Worm (Caenorhabditis elegans) whole organism, L2 larva: ENCODE measurements around the gene C51E3.9.

Experiments used
- R02D3.7 ChIP-seq: fragments of 150-350 bp; optimal IDR thresholded peaks from 2 replicates; lab custom pipeline; 2014; ENCODE audit warnings: missing biosample characterization, missing genetic modification characterization
- Y55F3AM.14 ChIP-seq: fragments of 200-800 bp; sonication (Bioruptor generic); optimal IDR thresholded peaks from 2 replicates; lab custom pipeline; 2018; ENCODE audit warnings: mild to moderate bottlenecking, missing genetic modification characterization, missing compliant biosample characterization
- ZK546.5 ChIP-seq: sonication (generic microtip); optimal IDR thresholded peaks from 2 replicates; lab custom pipeline; 2017; ENCODE audit warnings: missing biosample characterization, missing genetic modification characterization
- aly-2 ChIP-seq: fragments of 150-350 bp; optimal IDR thresholded peaks from 2 replicates; lab custom pipeline; 2014; ENCODE audit warnings: missing biosample characterization, missing genetic modification characterization
- ama-1 ChIP-seq: fragments of 150-350 bp; optimal IDR thresholded peaks from 2 replicates; lab custom pipeline; 2018; ENCODE audit warnings: inconsistent platforms
- blmp-1 ChIP-seq: sonication (generic microtip); optimal IDR thresholded peaks from 2 replicates; lab custom pipeline; 2017; ENCODE audit warnings: missing genetic modification characterization, mild to moderate bottlenecking, missing compliant biosample characterization, antibody characterized with exemption, moderate library complexity; ENCODE audit not compliant: insufficient read depth
- crh-2 ChIP-seq: sonication (generic microtip); optimal IDR thresholded peaks from 2 replicates; lab custom pipeline; 2017; ENCODE audit warnings: missing biosample characterization, missing genetic modification characterization
- egl-27 ChIP-seq: sonication (generic microtip); optimal IDR thresholded peaks from 3 replicates; lab custom pipeline; 2017; ENCODE audit warnings: missing biosample characterization, missing genetic modification reagents, missing genetic modification characterization
- elt-1 ChIP-seq: fragments of 150-350 bp; optimal IDR thresholded peaks from 2 replicates; lab custom pipeline; 2014; ENCODE audit warnings: missing biosample characterization, missing genetic modification characterization
- fos-1 ChIP-seq: fragments of 150-350 bp; optimal IDR thresholded peaks from 2 replicates; lab custom pipeline; 2014; ENCODE audit warnings: missing biosample characterization, missing genetic modification characterization
- gmeb-1 ChIP-seq: fragments of 150-350 bp; optimal IDR thresholded peaks from 2 replicates; lab custom pipeline; 2014; ENCODE audit warnings: missing biosample characterization, missing genetic modification characterization
- lin-11 ChIP-seq: fragments of 150-350 bp; sonication (generic microtip); optimal IDR thresholded peaks from 2 replicates; lab custom pipeline; 2014; ENCODE audit warnings: missing biosample characterization, missing genetic modification characterization, inconsistent platforms, mixed read lengths
- lin-13 ChIP-seq: fragments of 150-350 bp; optimal IDR thresholded peaks from 2 replicates; lab custom pipeline; 2014; ENCODE audit warnings: missing biosample characterization, missing genetic modification reagents, missing genetic modification characterization
- mab-5 ChIP-seq: fragments of 150-350 bp; optimal IDR thresholded peaks from 2 replicates; lab custom pipeline; 2014; ENCODE audit warnings: missing biosample characterization, missing genetic modification characterization
- mdl-1 ChIP-seq, 2 experiments: fragments of 150-350 bp in 1 of 2; sonication (generic microtip) in 1 of 2; optimal IDR thresholded peaks; 2 replicates each; lab custom pipeline; 2017; ENCODE audit warnings: missing biosample characterization in 2 of 2, missing genetic modification characterization in 2 of 2
- nhr-10 ChIP-seq: sonication (generic microtip); optimal IDR thresholded peaks from 2 replicates; lab custom pipeline; 2017; ENCODE audit warnings: missing biosample characterization, missing genetic modification characterization
- nhr-11 ChIP-seq: fragments of 150-350 bp; optimal IDR thresholded peaks from 2 replicates; lab custom pipeline; 2014; ENCODE audit warnings: missing biosample characterization, missing genetic modification characterization
- nhr-12 ChIP-seq: fragments of 150-350 bp; optimal IDR thresholded peaks from 2 replicates; lab custom pipeline; 2014; ENCODE audit warnings: missing biosample characterization, missing genetic modification characterization
- nhr-129 ChIP-seq: fragments of 150-350 bp; optimal IDR thresholded peaks from 2 replicates; lab custom pipeline; 2014; ENCODE audit warnings: missing biosample characterization, missing genetic modification characterization
- nhr-21 ChIP-seq: fragments of 150-350 bp; optimal IDR thresholded peaks from 2 replicates; lab custom pipeline; 2014; ENCODE audit warnings: missing biosample characterization, missing genetic modification characterization
- nhr-23 ChIP-seq: fragments of 150-350 bp; optimal IDR thresholded peaks from 2 replicates; lab custom pipeline; 2014; ENCODE audit warnings: missing biosample characterization, missing genetic modification reagents, missing genetic modification characterization
- nhr-237 ChIP-seq: fragments of 150-350 bp; optimal IDR thresholded peaks from 2 replicates; lab custom pipeline; 2014; ENCODE audit warnings: missing biosample characterization, missing genetic modification characterization
- nhr-25 ChIP-seq: fragments of 150-350 bp; sonication (generic microtip); optimal IDR thresholded peaks from 3 replicates; lab custom pipeline; 2014; ENCODE audit warnings: missing biosample characterization, missing genetic modification characterization
- nhr-6 ChIP-seq: fragments of 150-350 bp; optimal IDR thresholded peaks from 2 replicates; lab custom pipeline; 2014; ENCODE audit warnings: missing biosample characterization, missing genetic modification characterization
- nhr-77 ChIP-seq: fragments of 150-350 bp; optimal IDR thresholded peaks from 2 replicates; lab custom pipeline; 2014; ENCODE audit warnings: missing biosample characterization, missing genetic modification characterization
- peb-1 ChIP-seq: fragments of 150-350 bp; optimal IDR thresholded peaks from 2 replicates; lab custom pipeline; 2014; ENCODE audit warnings: missing biosample characterization, missing genetic modification characterization
- sem-4 ChIP-seq: fragments of 150-350 bp; optimal IDR thresholded peaks from 2 replicates; lab custom pipeline; 2014; ENCODE audit warnings: missing biosample characterization, missing genetic modification reagents, missing genetic modification characterization
- skn-1 ChIP-seq: sonication (generic microtip); optimal IDR thresholded peaks from 2 replicates; lab custom pipeline; 2017; ENCODE audit warnings: missing biosample characterization, missing genetic modification characterization
- sma-3 ChIP-seq: sonication (generic microtip); optimal IDR thresholded peaks from 2 replicates; lab custom pipeline; 2016; ENCODE audit warnings: missing genetic modification reagents, missing genetic modification characterization, missing compliant biosample characterization
- sma-9 ChIP-seq, 2 experiments: fragments of 150-350 bp in 1 of 2; sonication (generic microtip) in 1 of 2; optimal IDR thresholded peaks; 2 replicates each; lab custom pipeline; 2014 to 2016; ENCODE audit warnings: missing genetic modification characterization in 2 of 2, mild to moderate bottlenecking in 1 of 2, missing biosample characterization in 1 of 2, missing compliant biosample characterization in 1 of 2, missing genetic modification reagents in 1 of 2, moderate library complexity in 1 of 2
- snpc-4 ChIP-seq: fragments of 150-350 bp; optimal IDR thresholded peaks from 2 replicates; lab custom pipeline; 2014; ENCODE audit warnings: missing biosample characterization, missing genetic modification characterization
- unc-55 ChIP-seq: fragments of 150-350 bp; sonication (generic microtip); optimal IDR thresholded peaks from 3 replicates; lab custom pipeline; 2014; ENCODE audit warnings: missing biosample characterization, missing genetic modification reagents, missing genetic modification characterization
- unc-62 ChIP-seq: fragments of 150-350 bp; optimal IDR thresholded peaks from 2 replicates; lab custom pipeline; 2014; ENCODE audit warnings: missing biosample characterization, missing genetic modification reagents, missing genetic modification characterization
- zag-1 ChIP-seq: fragments of 150-350 bp; optimal IDR thresholded peaks from 2 replicates; lab custom pipeline; 2014; ENCODE audit warnings: missing biosample characterization, missing genetic modification characterization
- ztf-1 ChIP-seq: fragments of 200-800 bp; sonication (Bioruptor generic); conservative IDR thresholded peaks from 2 replicates; pipeline ENCODE4 v1.3.6; 2022; ENCODE audit warnings: missing genetic modification characterization, missing compliant biosample characterization
- ztf-11 ChIP-seq: sonication (generic microtip); optimal IDR thresholded peaks from 2 replicates; lab custom pipeline; 2017; ENCODE audit warnings: missing biosample characterization, missing genetic modification characterization
- ztf-4 ChIP-seq: fragments of 150-350 bp; optimal IDR thresholded peaks from 2 replicates; lab custom pipeline; 2014; ENCODE audit warnings: missing biosample characterization, missing genetic modification characterization

C51E3.9 gene

ce11 chrV:10153076-10153475 is 7.3 kb downstream of the C51E3.9 start:
- no peak for TF ChIP-seq nhr-129 (tag; lab: Kevin White, UChicago)
- TF ChIP-seq nhr-25 (tag; lab: Kevin White, UChicago), result no peak
- TF ChIP-seq elt-1 (tag; lab: Kevin White, UChicago), result no peak
- TF ChIP-seq fos-1 (tag; lab: Kevin White, UChicago), result no peak
- no peak for TF ChIP-seq nhr-21
- no peak for TF ChIP-seq zag-1 (tag; lab: Kevin White, UChicago)
- TF ChIP-seq nhr-237 (tag; lab: Kevin White, UChicago), result no peak
- no peak for TF ChIP-seq nhr-77
- TF ChIP-seq mab-5 (tag; lab: Kevin White, UChicago), result no peak
- no peak for TF ChIP-seq sma-3
- no peak for TF ChIP-seq egl-27 (tag; lab: Kevin White, UChicago)
- no peak for TF ChIP-seq unc-55 (GFP tag; lab: Kevin White, UChicago)
- TF ChIP-seq nhr-23 (tag; lab: Kevin White, UChicago), result no peak
- no peak for TF ChIP-seq nhr-6 (tag; lab: Kevin White, UChicago)
- TF ChIP-seq Y55F3AM.14 (GFP tag; lab: Kevin White, UChicago), result no peak
- TF ChIP-seq ztf-1 (GFP tag; lab: Robert Waterston, UW), result no peak
- no peak for TF ChIP-seq sem-4

DNA sequence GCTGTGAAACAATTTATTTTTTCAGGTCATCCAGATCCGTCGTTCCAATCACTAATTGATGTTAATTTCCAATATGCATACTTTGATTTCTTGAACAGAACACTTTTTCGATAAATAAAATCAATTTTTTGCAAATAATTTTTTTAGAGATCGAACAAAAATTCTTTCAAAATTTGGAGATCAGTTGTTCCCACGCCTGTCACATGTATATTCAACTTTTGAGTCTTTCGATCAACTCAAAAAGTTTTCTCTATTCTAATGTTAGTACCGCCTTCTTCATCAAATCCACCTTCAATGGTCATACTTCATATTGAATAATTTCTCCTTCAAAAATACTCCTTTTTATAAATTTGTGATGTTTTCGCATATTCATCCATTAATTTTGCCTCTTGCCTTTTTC is 8.9 kb downstream of the C51E3.9 start, which contains the start of gene srsx-29:
Gene srsx-29, plus strand, starts transcription at position 301 of the 400 bp plus-strand sequence.
- TF ChIP-seq nhr-21, result no peak
- TF ChIP-seq nhr-129 (tag; lab: Kevin White, UChicago), result no peak
- TF ChIP-seq sma-9 (GFP tag; optimal IDR thresholded peaks at IDR 0.05; lab: Kevin White, UChicago), result no peak
- TF ChIP-seq sma-9 (tag; optimal IDR thresholded peaks at IDR 0.05; lab: Kevin White, UChicago), result no peak
- TF ChIP-seq nhr-10 (tag; lab: Kevin White, UChicago), result no peak
- TF ChIP-seq nhr-25 (tag; lab: Kevin White, UChicago), result no peak
- TF ChIP-seq nhr-23 (tag; lab: Kevin White, UChicago), result no peak
- no peak for TF ChIP-seq blmp-1
- no peak for TF ChIP-seq Y55F3AM.14 (GFP tag; lab: Kevin White, UChicago)
- no peak for TF ChIP-seq gmeb-1 (tag; lab: Kevin White, UChicago)
- no peak for TF ChIP-seq ztf-11 (tag; lab: Kevin White, UChicago)
- TF ChIP-seq crh-2, result no peak
- TF ChIP-seq sma-3, result no peak
- no peak for TF ChIP-seq lin-13 (GFP tag; lab: Kevin White, UChicago)
- TF ChIP-seq lin-11 (tag; lab: Kevin White, UChicago), result no peak
- TF ChIP-seq aly-2 (tag; lab: Kevin White, UChicago), result no peak

ce11 chrV:10158528-10158927 is 12.8 kb downstream of the C51E3.9 start, which contains the start of gene srsx-30:
srsx-30 (plus strand) TSS chrV:10158828.
- TF ChIP-seq snpc-4 (tag; lab: Kevin White, UChicago) (no peak), nhr-25 (tag; lab: Kevin White, UChicago) (no peak), unc-55 (GFP tag; lab: Kevin White, UChicago) (no peak)

DNA sequence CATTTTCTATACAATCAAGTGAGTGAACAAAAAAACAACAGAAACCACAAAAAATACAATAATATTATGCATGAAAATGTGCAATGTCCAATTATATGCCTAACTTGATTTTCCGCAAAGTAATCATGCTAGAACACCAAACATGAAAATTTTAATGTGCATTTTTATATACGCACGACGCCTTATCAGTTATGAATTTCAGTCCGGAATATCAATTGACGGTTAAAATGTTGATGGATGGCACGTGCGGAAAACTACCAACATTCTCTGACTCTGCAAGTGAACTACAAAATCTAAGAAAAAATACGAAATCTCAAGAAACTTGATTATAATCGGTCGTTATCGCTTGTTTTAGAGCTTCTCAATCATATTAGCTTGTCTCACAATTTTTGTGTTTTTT is 14.2 kb downstream of the C51E3.9 start:
- TF ChIP-seq sma-9 (GFP tag; optimal IDR thresholded peaks at IDR 0.05; lab: Kevin White, UChicago) (peak; percentile 36), sma-9 (tag; optimal IDR thresholded peaks at IDR 0.05; lab: Kevin White, UChicago) (no peak), ama-1 (no peak), fos-1 (tag; lab: Kevin White, UChicago) (peak; percentile 65)
- TF ChIP-seq, all 48 proteins: peak for 2

- peak; percentile 36 for TF ChIP-seq skn-1 (tag; lab: Kevin White, UChicago)
- peak; percentile 67 for TF ChIP-seq crh-2
- TF ChIP-seq blmp-1, result no peak
- TF ChIP-seq fos-1 (tag; lab: Kevin White, UChicago), result peak; percentile 94
- TF ChIP-seq sma-9 (GFP tag; optimal IDR thresholded peaks at IDR 0.05; lab: Kevin White, UChicago), result peak; percentile 69
- no peak for TF ChIP-seq sma-9 (tag; optimal IDR thresholded peaks at IDR 0.05; lab: Kevin White, UChicago)
- peak in 1 of 2 experiments; percentile 14 for TF ChIP-seq mdl-1 (tag; optimal IDR thresholded peaks at IDR 0.05; lab: Kevin White, UChicago)
- TF ChIP-seq ama-1, result no peak
These were observed 15.2 kb downstream of the C51E3.9 start, which contains the start of gene C51E3.10 for ce11 chrV:10160954-10161353. C51E3.10 (minus strand) TSS chrV:10161134.

DNA sequence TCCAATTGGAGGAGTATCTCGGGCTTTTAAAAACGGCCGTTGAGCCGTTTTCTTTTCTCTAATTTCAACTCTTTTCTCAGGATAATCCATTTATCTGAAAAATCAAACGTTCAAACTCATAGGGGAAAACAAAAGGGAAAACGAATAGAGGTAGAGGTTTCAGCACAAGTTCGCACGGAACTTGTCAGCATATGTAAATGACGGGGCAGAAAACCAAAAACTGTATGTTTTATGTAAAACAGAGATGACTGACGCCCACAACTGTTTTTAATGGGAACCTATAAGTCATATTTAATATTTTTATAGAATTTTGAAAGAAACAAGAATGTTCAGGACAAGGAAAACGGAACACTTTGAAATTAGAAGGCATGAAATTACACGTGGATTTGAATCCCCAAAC is 20.6 kb downstream of the C51E3.9 start, which contains the start of gene C51E3.6:
Gene C51E3.6, minus strand, starts transcription at position 101 of the 400 bp plus-strand sequence.
- TF ChIP-seq ZK546.5 (no peak), fos-1 (tag; lab: Kevin White, UChicago) (no peak), elt-1 (tag; lab: Kevin White, UChicago) (no peak), R02D3.7 (no peak), aly-2 (tag; lab: Kevin White, UChicago) (no peak), unc-62 (GFP tag; lab: Kevin White, UChicago) (no peak), nhr-129 (tag; lab: Kevin White, UChicago) (no peak), peb-1 (tag; lab: Kevin White, UChicago) (no peak), ztf-4 (tag; lab: Kevin White, UChicago) (no peak), nhr-12 (tag; lab: Kevin White, UChicago) (no peak), mab-5 (tag; lab: Kevin White, UChicago) (no peak), gmeb-1 (tag; lab: Kevin White, UChicago) (no peak), nhr-11 (tag; lab: Kevin White, UChicago) (no peak), unc-55 (GFP tag; lab: Kevin White, UChicago) (no peak), skn-1 (tag; lab: Kevin White, UChicago) (no peak)
